Worm (Caenorhabditis elegans) whole organism, L3 larva: ENCODE data around the gene C04C3.9.

ENCODE experiments used
- ZK546.5 ChIP-seq: sonication (generic microtip); optimal IDR thresholded peaks from 2 replicates; lab custom pipeline; 2017; ENCODE audit warnings: missing biosample characterization, missing genetic modification characterization
- aly-2 ChIP-seq: fragments of 150-350 bp; optimal IDR thresholded peaks from 2 replicates; lab custom pipeline; 2014; ENCODE audit warnings: missing biosample characterization, missing genetic modification characterization
- ceh-16 ChIP-seq: sonication (generic microtip); optimal IDR thresholded peaks from 2 replicates; lab custom pipeline; 2017; ENCODE audit warnings: missing biosample characterization, missing genetic modification characterization
- ceh-9 ChIP-seq: sonication (generic microtip); optimal IDR thresholded peaks from 2 replicates; lab custom pipeline; 2018; ENCODE audit warnings: missing biosample characterization, missing genetic modification characterization
- egl-27 ChIP-seq: sonication (generic microtip); optimal IDR thresholded peaks from 4 replicates; lab custom pipeline; 2017; ENCODE audit warnings: missing biosample characterization, missing genetic modification reagents, missing genetic modification characterization
- lin-15B ChIP-seq: fragments of 150-350 bp; optimal IDR thresholded peaks from 2 replicates; lab custom pipeline; 2014; ENCODE audit warnings: missing biosample characterization, missing genetic modification characterization
- nhr-11 ChIP-seq: fragments of 150-350 bp; optimal IDR thresholded peaks from 2 replicates; lab custom pipeline; 2014; ENCODE audit warnings: missing biosample characterization, missing genetic modification characterization
- pha-4 ChIP-seq: fragments of 150-350 bp; optimal IDR thresholded peaks from 2 replicates; lab custom pipeline; 2014; ENCODE audit warnings: missing biosample characterization, missing genetic modification reagents, missing genetic modification characterization
- pqm-1 ChIP-seq: fragments of 150-350 bp; optimal IDR thresholded peaks from 2 replicates; lab custom pipeline; 2017; ENCODE audit warnings: missing biosample characterization, missing genetic modification characterization, inconsistent platforms
- sea-2 ChIP-seq: fragments of 150-350 bp; sonication (generic microtip); optimal IDR thresholded peaks from 4 replicates; lab custom pipeline; 2014; ENCODE audit warnings: missing biosample characterization, missing genetic modification reagents, missing genetic modification characterization
- unc-62 ChIP-seq: fragments of 150-350 bp; sonication (generic microtip); optimal IDR thresholded peaks from 4 replicates; lab custom pipeline; 2014; ENCODE audit warnings: missing biosample characterization, missing genetic modification reagents, missing genetic modification characterization
- ztf-11 ChIP-seq: fragments of 150-350 bp; optimal IDR thresholded peaks from 2 replicates; lab custom pipeline; 2014; ENCODE audit warnings: missing biosample characterization, missing genetic modification characterization

ce11 chrIV:3467128-3467527 lies 38.8 kb upstream of the C04C3.9 start, which contains the start of gene F58E2.3:
- no peak for TF ChIP-seq ceh-16 (tag; lab: Kevin White, UChicago)
- no peak for TF ChIP-seq ztf-11 (tag; lab: Kevin White, UChicago)
- TF ChIP-seq unc-62, result no peak
- TF ChIP-seq ZK546.5 (tag; lab: Kevin White, UChicago), result no peak
- TF ChIP-seq egl-27 (tag; lab: Kevin White, UChicago), result no peak
- no peak for TF ChIP-seq nhr-11
- no peak for TF ChIP-seq pqm-1
- no peak for TF ChIP-seq sea-2 (GFP tag; lab: Kevin White, UChicago)
- TF ChIP-seq lin-15B (tag; lab: Kevin White, UChicago), result no peak
- no peak for TF ChIP-seq ceh-9 (tag; lab: Kevin White, UChicago)
- no peak for TF ChIP-seq aly-2 (tag; lab: Kevin White, UChicago)
- no peak for TF ChIP-seq pha-4 (tag; lab: Kevin White, UChicago)
